Fruit fly (Drosophila melanogaster): ENCODE results near the gene CG42264.

- TF ChIP-seq D1 (tag; optimal IDR thresholded peaks at IDR 0.05) = no peak
- TF ChIP-seq Snoo (tag; optimal IDR thresholded peaks at IDR 0.05) = no peak
- TF ChIP-seq Pif1A (GFP tag; optimal IDR thresholded peaks at IDR 0.05) = no peak
- TF ChIP-seq CG14655 (GFP tag; optimal IDR thresholded peaks at IDR 0.05) = no peak
- TF ChIP-seq CG32121 (GFP tag; IDR thresholded peaks at IDR 0.05) = no peak
- no peak for TF ChIP-seq CG13204 (GFP tag; optimal IDR thresholded peaks at IDR 0.05)
- TF ChIP-seq CG15710 (tag; optimal IDR thresholded peaks at IDR 0.05) = no peak
- no peak for TF ChIP-seq CG8301 (tag; optimal IDR thresholded peaks at IDR 0.05)
- no peak for TF ChIP-seq CG4496 (GFP tag; IDR thresholded peaks at IDR 0.05)
- TF ChIP-seq CG9948 (tag; optimal IDR thresholded peaks at IDR 0.05) = no peak
- no peak for TF ChIP-seq CG10348 (GFP tag; IDR thresholded peaks at IDR 0.05)
- TF ChIP-seq rn (GFP tag; IDR thresholded peaks at IDR 0.05) = no peak
- TF ChIP-seq CG12605 (GFP tag; IDR thresholded peaks at IDR 0.05) = no peak
Observed at dm6 chrX:5772409-5772808, 4.0 kb downstream of the CG42264 start.

Measured in whole organism, pupa.